Fruit fly (Drosophila melanogaster) whole organism, embryonic: ENCODE results near the gene CG11342.
A peak's percentile ranks its signal among the peaks of the same experiment; 100 is the strongest.

Source experiments
- Aef1 ChIP-seq: fragments of 200-800 bp; sonication (Bioruptor generic); IDR thresholded peaks from 3 replicates; pipeline ENCODE4 v1.3.6; 2022; ENCODE audit warnings: missing biosample characterization, missing genetic modification characterization
- CG10366 ChIP-seq: fragments of 200-800 bp; sonication (Bioruptor generic); IDR thresholded peaks from 2 replicates; pipeline ENCODE4 v1.3.6; 2022; ENCODE audit warnings: missing biosample characterization, missing genetic modification characterization
- CG11398 ChIP-seq: fragments of 200-800 bp; sonication (Bioruptor generic); optimal IDR thresholded peaks from 2 replicates; lab custom pipeline; 2016; ENCODE audit warnings: missing biosample characterization, missing genetic modification characterization
- CG11456 ChIP-seq: fragments of 200-800 bp; sonication (Bioruptor generic); IDR thresholded peaks from 3 replicates; pipeline ENCODE4 v1.3.6; 2022; ENCODE audit warnings: missing biosample characterization, missing genetic modification characterization
- CG11723 ChIP-seq: fragments of 200-800 bp; sonication (Bioruptor generic); optimal IDR thresholded peaks from 2 replicates; lab custom pipeline; 2017; ENCODE audit warnings: missing biosample characterization, mild to moderate bottlenecking, missing genetic modification characterization
- CG12659 ChIP-seq: fragments of 200-800 bp; sonication (Bioruptor generic); optimal IDR thresholded peaks from 3 replicates; lab custom pipeline; 2017; ENCODE audit warnings: mild to moderate bottlenecking, missing biosample characterization, missing genetic modification reagents, missing genetic modification characterization
- CG13287 ChIP-seq: fragments of 200-800 bp; sonication (Bioruptor generic); IDR thresholded peaks from 2 replicates; pipeline ENCODE4 v1.3.6; 2022; ENCODE audit warnings: missing biosample characterization, missing genetic modification characterization; ENCODE audit not compliant: partially characterized antibody
- CG15696 ChIP-seq: fragments of 200-800 bp; sonication (Bioruptor generic); optimal IDR thresholded peaks from 2 replicates; lab custom pipeline; 2019; ENCODE audit warnings: missing biosample characterization, mild to moderate bottlenecking, missing genetic modification characterization, moderate library complexity
- CG17802 ChIP-seq: fragments of 200-800 bp; sonication (Bioruptor generic); optimal IDR thresholded peaks from 2 replicates; lab custom pipeline; 2018; ENCODE audit warnings: missing biosample characterization, mild to moderate bottlenecking, missing genetic modification characterization, moderate library complexity
- CG31224 ChIP-seq: fragments of 200-800 bp; sonication (Bioruptor generic); IDR thresholded peaks from 2 replicates; pipeline ENCODE4 v1.3.6; 2022; ENCODE audit warnings: missing biosample characterization, missing genetic modification characterization
- CG32767 ChIP-seq: fragments of 200-800 bp; sonication (Bioruptor generic); IDR thresholded peaks from 2 replicates; pipeline ENCODE4 v1.3.6; 2022; ENCODE audit warnings: missing biosample characterization, missing genetic modification characterization
- CG3407 ChIP-seq: fragments of 200-800 bp; sonication (Bioruptor generic); optimal IDR thresholded peaks from 2 replicates; lab custom pipeline; 2018; ENCODE audit warnings: missing biosample characterization, mild to moderate bottlenecking, missing genetic modification characterization
- CG4282 ChIP-seq: fragments of 200-800 bp; sonication (Bioruptor generic); optimal IDR thresholded peaks from 2 replicates; lab custom pipeline; 2016; ENCODE audit warnings: missing biosample characterization, missing genetic modification characterization
- CG4424 ChIP-seq: fragments of 200-800 bp; sonication (Bioruptor generic); optimal IDR thresholded peaks from 3 replicates; lab custom pipeline; 2016; ENCODE audit warnings: missing biosample characterization, missing genetic modification characterization
- CG6654 ChIP-seq: fragments of 200-800 bp; sonication (Bioruptor generic); optimal IDR thresholded peaks from 2 replicates; lab custom pipeline; 2017; ENCODE audit warnings: missing biosample characterization, mild to moderate bottlenecking, missing genetic modification characterization
- CG7839 ChIP-seq: fragments of 200-800 bp; sonication (Bioruptor generic); optimal IDR thresholded peaks from 3 replicates; lab custom pipeline; 2018; ENCODE audit warnings: missing biosample characterization, mild to moderate bottlenecking, missing genetic modification characterization, moderate library complexity
- CG8290 ChIP-seq, 3 experiments: fragments of 200-800 bp; sonication (Bioruptor generic); optimal IDR thresholded peaks; 2 replicates each; lab custom pipeline; 2016 to 2019; ENCODE audit warnings: missing biosample characterization in 3 of 3, missing genetic modification characterization in 3 of 3, mild to moderate bottlenecking in 2 of 3, moderate library complexity in 1 of 3
- CG8388 ChIP-seq: fragments of 200-800 bp; sonication (Bioruptor generic); optimal IDR thresholded peaks from 2 replicates; lab custom pipeline; 2019; ENCODE audit warnings: missing biosample characterization, mild to moderate bottlenecking, missing genetic modification characterization, moderate library complexity
- Camta ChIP-seq: fragments of 200-800 bp; sonication (Bioruptor generic); optimal IDR thresholded peaks from 2 replicates; lab custom pipeline; 2016; ENCODE audit warnings: missing biosample characterization, missing genetic modification characterization
- Hr78 ChIP-seq, 2 experiments: fragments of 200-800 bp in 1 of 2; fragments of >200 bp in 1 of 2; sonication (Bioruptor generic) in 1 of 2; optimal IDR thresholded peaks; 2 replicates each; lab custom pipeline; 2017 to 2019; ENCODE audit warnings: missing biosample characterization in 2 of 2, missing genetic modification characterization in 2 of 2, mild to moderate bottlenecking in 1 of 2, moderate library complexity in 1 of 2
- Kr ChIP-seq: fragments of 200-800 bp; sonication (Bioruptor generic); optimal IDR thresholded peaks from 2 replicates; lab custom pipeline; 2017; ENCODE audit warnings: missing biosample characterization, mild to moderate bottlenecking, missing genetic modification characterization
- NFAT ChIP-seq: fragments of 200-800 bp; sonication (Bioruptor generic); IDR thresholded peaks from 2 replicates; pipeline ENCODE4 v1.3.6; 2022; ENCODE audit warnings: missing biosample characterization, missing genetic modification characterization
- NK7.1 ChIP-seq: fragments of 200-800 bp; sonication (Bioruptor generic); optimal IDR thresholded peaks from 3 replicates; lab custom pipeline; 2016; ENCODE audit warnings: missing biosample characterization, missing genetic modification characterization
- NfI ChIP-seq: fragments of 200-800 bp; sonication (Bioruptor generic); optimal IDR thresholded peaks from 3 replicates; lab custom pipeline; 2018; ENCODE audit warnings: missing biosample characterization, mild to moderate bottlenecking, missing genetic modification characterization, moderate library complexity
- Oaz ChIP-seq: fragments of 200-800 bp; sonication (Bioruptor generic); IDR thresholded peaks from 2 replicates; pipeline ENCODE4 v1.3.6; 2022; ENCODE audit warnings: missing biosample characterization, missing genetic modification characterization
- Rx ChIP-seq: fragments of 200-800 bp; sonication (Bioruptor generic); IDR thresholded peaks from 2 replicates; pipeline ENCODE4 v1.3.6; 2022; ENCODE audit warnings: missing biosample characterization, missing genetic modification characterization
- Sin3A ChIP-seq: fragments of >200 bp; optimal IDR thresholded peaks from 2 replicates; lab custom pipeline; 2018
- Ssrp ChIP-seq: fragments of 200-800 bp; sonication (Bioruptor generic); optimal IDR thresholded peaks from 2 replicates; lab custom pipeline; 2018; ENCODE audit warnings: missing biosample characterization, mild to moderate bottlenecking, missing genetic modification characterization, moderate library complexity
- al ChIP-seq: fragments of 200-800 bp; sonication (Bioruptor generic); IDR thresholded peaks from 2 replicates; pipeline ENCODE4 v1.3.6; 2022; ENCODE audit warnings: missing biosample characterization, missing genetic modification characterization
- ase ChIP-seq: fragments of 200-800 bp; sonication (Bioruptor generic); IDR thresholded peaks from 3 replicates; pipeline ENCODE4 v1.3.6; 2022; ENCODE audit warnings: missing biosample characterization, missing genetic modification characterization
- caup ChIP-seq: fragments of 200-800 bp; sonication (Bioruptor generic); optimal IDR thresholded peaks from 3 replicates; lab custom pipeline; 2017; ENCODE audit warnings: missing biosample characterization, mild to moderate bottlenecking, missing genetic modification characterization, moderate library complexity; ENCODE audit not compliant: severe bottlenecking
- crp ChIP-seq, 2 experiments: fragments of 200-800 bp; sonication (Bioruptor generic); optimal IDR thresholded peaks; 2 replicates in 1 of 2; 3 replicates in 1 of 2; lab custom pipeline; 2017; ENCODE audit warnings: missing biosample characterization in 2 of 2, missing genetic modification characterization in 2 of 2, mild to moderate bottlenecking in 1 of 2, moderate library complexity in 1 of 2
- dmrt99B ChIP-seq: fragments of 200-800 bp; sonication (Bioruptor generic); optimal IDR thresholded peaks from 2 replicates; lab custom pipeline; 2018; ENCODE audit warnings: missing biosample characterization, mild to moderate bottlenecking, missing genetic modification characterization, moderate library complexity
- esg ChIP-seq: fragments of 200-800 bp; sonication (Bioruptor generic); conservative IDR thresholded peaks from 2 replicates; pipeline ENCODE4 v1.3.6; 2022; ENCODE audit warnings: missing biosample characterization, missing genetic modification characterization
- gsb ChIP-seq: fragments of 200-800 bp; sonication (Bioruptor generic); IDR thresholded peaks from 2 replicates; pipeline ENCODE4 v1.3.6; 2022; ENCODE audit warnings: missing biosample characterization, missing genetic modification characterization
- her ChIP-seq: fragments of 200-800 bp; sonication (Bioruptor generic); optimal IDR thresholded peaks from 2 replicates; lab custom pipeline; 2016; ENCODE audit warnings: missing biosample characterization, missing genetic modification characterization
- jigr1 ChIP-seq: fragments of 200-800 bp; sonication (Bioruptor generic); IDR thresholded peaks from 3 replicates; pipeline ENCODE4 v1.3.6; 2022; ENCODE audit warnings: missing biosample characterization, missing genetic modification characterization
- lov ChIP-seq, 2 experiments: fragments of 200-800 bp in 1 of 2; fragments of >200 bp in 1 of 2; sonication (Bioruptor generic) in 1 of 2; IDR thresholded peaks in 1 of 2; optimal IDR thresholded peaks in 1 of 2; 2 replicates in 1 of 2; 3 replicates in 1 of 2; pipeline versions ENCODE4 v1.3.6 to Lab custom; 2017 to 2022; ENCODE audit warnings: missing biosample characterization in 1 of 2, missing genetic modification characterization in 1 of 2
- mld ChIP-seq: fragments of 200-800 bp; sonication (Bioruptor generic); IDR thresholded peaks from 3 replicates; pipeline ENCODE4 v1.3.6; 2022; ENCODE audit warnings: missing biosample characterization, missing genetic modification characterization; ENCODE audit not compliant: partially characterized antibody
- oc ChIP-seq: fragments of 200-800 bp; sonication (Bioruptor generic); optimal IDR thresholded peaks from 2 replicates; lab custom pipeline; 2018; ENCODE audit warnings: missing biosample characterization, mild to moderate bottlenecking, missing genetic modification characterization, moderate library complexity
- p53 ChIP-seq: fragments of 200-800 bp; sonication (Bioruptor generic); optimal IDR thresholded peaks from 2 replicates; lab custom pipeline; 2016; ENCODE audit warnings: missing biosample characterization, missing genetic modification characterization
- pb ChIP-seq: fragments of 200-800 bp; sonication (Bioruptor generic); optimal IDR thresholded peaks from 3 replicates; lab custom pipeline; 2016; ENCODE audit warnings: missing biosample characterization, missing genetic modification characterization
- psq ChIP-seq: fragments of 200-800 bp; sonication (Bioruptor generic); optimal IDR thresholded peaks from 2 replicates; lab custom pipeline; 2017; ENCODE audit warnings: missing biosample characterization, missing genetic modification characterization
- seq ChIP-seq: fragments of 200-800 bp; sonication (Bioruptor generic); IDR thresholded peaks from 2 replicates; pipeline ENCODE4 v1.3.6; 2022; ENCODE audit warnings: missing biosample characterization, missing genetic modification characterization
- slou ChIP-seq: fragments of 200-800 bp; sonication (Bioruptor generic); optimal IDR thresholded peaks from 3 replicates; lab custom pipeline; 2016; ENCODE audit warnings: missing biosample characterization, missing genetic modification characterization
- sna ChIP-seq: fragments of 200-800 bp; sonication (Bioruptor generic); IDR thresholded peaks from 2 replicates; pipeline ENCODE4 v1.3.6; 2022; ENCODE audit warnings: missing biosample characterization, missing genetic modification characterization; ENCODE audit not compliant: partially characterized antibody
- ssp ChIP-seq: fragments of 200-800 bp; sonication (Bioruptor generic); IDR thresholded peaks from 2 replicates; pipeline ENCODE4 v1.3.6; 2022; ENCODE audit warnings: missing biosample characterization, missing genetic modification characterization
- tx ChIP-seq: fragments of 200-800 bp; sonication (Bioruptor generic); optimal IDR thresholded peaks from 2 replicates; lab custom pipeline; 2016; ENCODE audit warnings: missing biosample characterization, missing genetic modification characterization
- wdn ChIP-seq: fragments of 200-800 bp; sonication (Bioruptor generic); IDR thresholded peaks from 2 replicates; pipeline ENCODE4 v1.3.6; 2022; ENCODE audit warnings: missing biosample characterization, missing genetic modification characterization
- wor ChIP-seq: fragments of 200-800 bp; sonication (Bioruptor generic); IDR thresholded peaks from 2 replicates; pipeline ENCODE4 v1.3.6; 2022; ENCODE audit warnings: missing biosample characterization, missing genetic modification characterization
- zen2 ChIP-seq: fragments of 200-800 bp; sonication (Bioruptor generic); IDR thresholded peaks from 3 replicates; pipeline ENCODE4 v1.3.6; 2022; ENCODE audit warnings: missing biosample characterization, missing genetic modification characterization; ENCODE audit not compliant: partially characterized antibody

Gene CG11342

dm6 chr3L:4399905-4400304 lies 32.6 kb upstream of the CG11342 start (continued):
- TF ChIP-seq CG11723 (no peak), CG11398 (GFP tag; lab: Kevin White, UChicago) (no peak), gsb (GFP tag; lab: Robert Waterston, UW) (no peak), CG8290 (GFP tag; optimal IDR thresholded peaks at IDR 0.05; lab: Kevin White, UChicago) (no peak), CG8290 (tag; optimal IDR thresholded peaks at IDR 0.05; lab: Kevin White, UChicago) (no peak), slou (GFP tag; lab: Kevin White, UChicago) (no peak), CG3407 (GFP tag; lab: Kevin White, UChicago) (no peak), Aef1 (GFP tag; lab: Robert Waterston, UW) (no peak), caup (no peak), CG8388 (GFP tag; lab: Kevin White, UChicago) (peak; percentile 13), zen2 (no peak), esg (GFP tag; lab: Robert Waterston, UW) (0 out of 2 replicates have a peak, but pooled peaks have one; percentile 14), Kr (GFP tag; lab: Kevin White, UChicago) (no peak), CG7839 (tag; lab: Kevin White, UChicago) (peak; percentile 30), Sin3A (lab: Kevin White, UChicago) (no peak), pb (GFP tag; lab: Kevin White, UChicago) (no peak), CG17802 (tag; lab: Kevin White, UChicago) (no peak), CG10366 (peak; percentile 34; the same call in 1 of the 2 replicates), her (GFP tag; lab: Kevin White, UChicago) (no peak), jigr1 (GFP tag; lab: Robert Waterston, UW) (no peak), ssp (no peak), Ssrp (tag; lab: Kevin White, UChicago) (peak; percentile 21), NFAT (GFP tag; lab: Robert Waterston, UW) (no peak), sna (no peak), CG15696 (no peak), Oaz (no peak), mld (GFP tag; lab: Robert Waterston, UW) (no peak), CG11456 (no peak), CG13287 (GFP tag; lab: Robert Waterston, UW) (no peak), Hr78 (GFP tag; optimal IDR thresholded peaks at IDR 0.05; lab: Kevin White, UChicago) (peak in 1 of 2 experiments; percentile 6), psq (GFP tag; lab: Kevin White, UChicago) (no peak), CG31224 (GFP tag; lab: Robert Waterston, UW) (no peak), NfI (GFP tag; lab: Kevin White, UChicago) (no peak), dmrt99B (tag; lab: Kevin White, UChicago) (peak; percentile 41), CG6654 (GFP tag; lab: Kevin White, UChicago) (no peak), al (GFP tag; lab: Robert Waterston, UW) (no peak), Camta (GFP tag; lab: Kevin White, UChicago) (no peak), CG12659 (GFP tag; lab: Kevin White, UChicago) (no peak), p53 (GFP tag; lab: Kevin White, UChicago) (no peak), CG32767 (no peak), crp (GFP tag; optimal IDR thresholded peaks at IDR 0.05; lab: Kevin White, UChicago) (no peak), NK7.1 (no peak), lov (optimal IDR thresholded peaks at IDR 0.05; lab: Kevin White, UChicago) (no peak), lov (GFP tag; IDR thresholded peaks at IDR 0.05; lab: Robert Waterston, UW) (no peak), wor (GFP tag; lab: Robert Waterston, UW) (no peak), Rx (GFP tag; lab: Robert Waterston, UW) (no peak), ase (GFP tag; lab: Robert Waterston, UW) (no peak), oc (peak; percentile 35), tx (GFP tag; lab: Kevin White, UChicago) (no peak), CG4424 (GFP tag; lab: Kevin White, UChicago) (no peak), wdn (GFP tag; lab: Robert Waterston, UW) (no peak), seq (GFP tag; lab: Robert Waterston, UW) (no peak), CG4282 (GFP tag; lab: Kevin White, UChicago) (no peak)
